Fruit fly (Drosophila melanogaster): ENCODE measurements around the gene ImpL2.

ImpL2 gene

dm6 chr3L:4236097-4236572 lies at the start of gene ImpL2:
TSS of gene ImpL2 (minus strand) at chr3L:4236147.
- TF ChIP-seq Eip78C (GFP tag) (peak; percentile 35), OdsH (GFP tag; optimal IDR thresholded peaks at IDR 0.05) (no peak)

dm6 chr3L:4283428-4284089 lies 47.6 kb upstream of the ImpL2 start, which contains the start of the genes srw and CG1316:
TSS of gene srw (minus strand) at chr3L:4283478.
TSS of gene CG1316 (plus strand) at chr3L:4283851.
- no peak for TF ChIP-seq Eip78C (GFP tag)
- no peak for TF ChIP-seq CG11902 (GFP tag; optimal IDR thresholded peaks at IDR 0.05)
- TF ChIP-seq esn (GFP tag; optimal IDR thresholded peaks at IDR 0.05): peak; percentile 12
- TF ChIP-seq Hr4 (GFP tag; optimal IDR thresholded peaks at IDR 0.05): no peak
- TF ChIP-seq acj6 (GFP tag; optimal IDR thresholded peaks at IDR 0.05): no peak
- peak; percentile 53 for TF ChIP-seq CG1621 (tag; optimal IDR thresholded peaks at IDR 0.05)
- TF ChIP-seq Hr39 (GFP tag; optimal IDR thresholded peaks at IDR 0.05): no peak
- no peak for TF ChIP-seq CG10631 (GFP tag; optimal IDR thresholded peaks at IDR 0.05)
- no peak for TF ChIP-seq fd59A (GFP tag; optimal IDR thresholded peaks at IDR 0.05)
- no peak for TF ChIP-seq CG11762 (GFP tag; optimal IDR thresholded peaks at IDR 0.05; ENCODE audit: insufficient read depth)
- no peak for TF ChIP-seq CG6276 (GFP tag; optimal IDR thresholded peaks at IDR 0.05)
- TF ChIP-seq cyc (GFP tag; optimal IDR thresholded peaks at IDR 0.05): no peak
- no peak for TF ChIP-seq CG32006 (GFP tag; optimal IDR thresholded peaks at IDR 0.05)
- no peak for TF ChIP-seq Gug (GFP tag; IDR thresholded peaks at IDR 0.05)
- TF ChIP-seq eg (GFP tag; IDR thresholded peaks at IDR 0.05): no peak
- no peak for TF ChIP-seq CG7368 (GFP tag; optimal IDR thresholded peaks at IDR 0.05)
- TF ChIP-seq CG11294 (GFP tag; IDR thresholded peaks at IDR 0.05): no peak
- TF ChIP-seq CG34406 (GFP tag; optimal IDR thresholded peaks at IDR 0.05): no peak
- TF ChIP-seq Sox14 (GFP tag; optimal IDR thresholded peaks at IDR 0.05): peak; percentile 6
- no peak for TF ChIP-seq Eip93F (GFP tag; optimal IDR thresholded peaks at IDR 0.05)
- TF ChIP-seq Lpt (GFP tag; optimal IDR thresholded peaks at IDR 0.05): no peak
- no peak for TF ChIP-seq Eip75B (GFP tag; optimal IDR thresholded peaks at IDR 0.05)
- TF ChIP-seq CG6163 (GFP tag; IDR thresholded peaks at IDR 0.05): no peak

DNA sequence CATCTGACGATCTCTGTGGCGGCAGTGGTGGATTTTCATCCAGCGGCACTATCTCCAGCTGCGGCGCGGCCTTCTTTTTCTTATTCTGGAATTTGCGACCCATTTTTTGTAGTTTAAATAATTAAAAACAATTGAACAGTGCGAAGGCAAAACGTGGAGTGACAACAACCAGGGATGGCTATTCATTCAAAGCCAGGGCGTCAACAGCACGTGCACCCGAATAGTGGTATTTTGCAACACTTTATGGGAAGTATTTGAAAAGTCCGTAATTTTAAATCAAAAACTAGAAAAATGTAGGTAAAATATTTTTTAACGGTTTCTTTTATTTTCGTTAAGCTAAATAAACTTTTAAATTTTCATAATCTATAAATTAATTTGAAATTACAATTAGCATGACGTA lies 46.7 kb upstream of the ImpL2 start, which contains the start of gene CG11583:
TSS of gene CG11583 (minus strand) at position 191 of the 400 bp plus-strand sequence.
- TF ChIP-seq CG11762 (GFP tag; optimal IDR thresholded peaks at IDR 0.05; ENCODE audit: insufficient read depth) (no peak), cyc (GFP tag; optimal IDR thresholded peaks at IDR 0.05) (no peak), CG31627 (GFP tag; optimal IDR thresholded peaks at IDR 0.05) (no peak), CG1621 (tag; optimal IDR thresholded peaks at IDR 0.05) (peak; percentile 82), esn (GFP tag; optimal IDR thresholded peaks at IDR 0.05) (peak; percentile 49)

DNA sequence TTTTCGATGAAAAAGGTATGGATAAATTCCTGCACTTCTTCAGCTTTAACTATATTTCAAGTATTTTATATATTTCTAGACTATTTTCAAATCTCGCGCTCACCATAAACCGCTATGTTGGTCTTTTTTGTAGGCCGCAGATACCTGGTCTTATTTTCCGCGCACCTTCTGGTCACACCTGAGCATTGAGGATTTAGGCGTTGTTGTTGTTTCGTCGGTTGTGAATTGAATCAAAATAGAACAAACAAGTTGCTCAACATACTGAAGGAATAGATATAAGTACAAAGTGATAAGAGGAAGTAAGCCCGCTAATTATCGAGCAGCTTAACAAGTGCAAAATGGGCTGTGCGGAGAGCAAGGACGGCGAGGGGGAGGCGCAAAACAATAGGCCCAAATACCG lies 41.8 kb upstream of the ImpL2 start, which contains the start of gene Ctl1:
TSS of gene Ctl1 (plus strand) at position 167 of the 400 bp plus-strand sequence.
- no peak for TF ChIP-seq OdsH (GFP tag; optimal IDR thresholded peaks at IDR 0.05)
- no peak for TF ChIP-seq Sox14 (GFP tag; optimal IDR thresholded peaks at IDR 0.05)
- no peak for TF ChIP-seq CG11762 (GFP tag; optimal IDR thresholded peaks at IDR 0.05; ENCODE audit: insufficient read depth)
- no peak for TF ChIP-seq lz (GFP tag; optimal IDR thresholded peaks at IDR 0.05)
- TF ChIP-seq CG6808 (GFP tag; optimal IDR thresholded peaks at IDR 0.05): no peak
- no peak for TF ChIP-seq acj6 (GFP tag; optimal IDR thresholded peaks at IDR 0.05)

dm6 chr3L:4272167-4272773 lies 36.3 kb upstream of the ImpL2 start:
- TF ChIP-seq dac (GFP tag; optimal IDR thresholded peaks at IDR 0.05) (no peak), fkh (GFP tag; optimal IDR thresholded peaks at IDR 0.05) (peak; percentile 81)

All from whole organism, prepupa.